Worm (Caenorhabditis elegans) whole organism, young adult: ENCODE measurements around the gene cyp-25A2.

Experiments used
- B0035.1 ChIP-seq: sonication (generic microtip); optimal IDR thresholded peaks from 2 replicates; lab custom pipeline; 2016; ENCODE audit warnings: missing genetic modification characterization, mild to moderate bottlenecking, missing compliant biosample characterization, missing genotype, missing genetic modification reagents
- F23B12.7 ChIP-seq: sonication (generic microtip); optimal IDR thresholded peaks from 2 replicates; lab custom pipeline; 2017; ENCODE audit warnings: missing genetic modification characterization, mild to moderate bottlenecking, missing compliant biosample characterization, antibody characterized with exemption, moderate library complexity; ENCODE audit not compliant: insufficient read depth
- F39B2.1 ChIP-seq: fragments of 200-800 bp; sonication (Bioruptor generic); IDR thresholded peaks from 2 replicates; pipeline ENCODE4 v1.3.6; 2022; ENCODE audit warnings: missing genetic modification reagents, missing genetic modification characterization, missing compliant biosample characterization
- F49E8.2 ChIP-seq: sonication (generic microtip); optimal IDR thresholded peaks from 3 replicates; lab custom pipeline; 2017; ENCODE audit warnings: missing genetic modification characterization, mild to moderate bottlenecking, missing compliant biosample characterization, antibody characterized with exemption, moderate library complexity; ENCODE audit not compliant: insufficient read depth
- T07F8.4 ChIP-seq: sonication (generic microtip); optimal IDR thresholded peaks from 2 replicates; lab custom pipeline; 2016; ENCODE audit warnings: mild to moderate bottlenecking, missing genetic modification characterization, moderate library complexity, missing compliant biosample characterization
- ZK185.1 ChIP-seq: sonication (generic microtip); optimal IDR thresholded peaks from 2 replicates; lab custom pipeline; 2016; ENCODE audit warnings: mild to moderate bottlenecking, missing genetic modification characterization, missing compliant biosample characterization; ENCODE audit not compliant: poor library complexity, severe bottlenecking
- aptf-3 ChIP-seq: fragments of 200-800 bp; sonication (Bioruptor generic); IDR thresholded peaks from 2 replicates; pipeline ENCODE4 v1.3.6; 2022; ENCODE audit warnings: missing genetic modification characterization, missing compliant biosample characterization
- cebp-1 ChIP-seq, 2 experiments: fragments of 200-800 bp in 1 of 2; sonication (Bioruptor generic) in 1 of 2; sonication (generic microtip) in 1 of 2; IDR thresholded peaks in 1 of 2; optimal IDR thresholded peaks in 1 of 2; 2 replicates each; pipeline versions ENCODE4 v1.3.6 to Lab custom; 2017 to 2022; ENCODE audit warnings: missing compliant biosample characterization in 2 of 2, missing genetic modification characterization in 2 of 2, mild to moderate bottlenecking in 1 of 2, missing genetic modification reagents in 1 of 2, moderate library complexity in 1 of 2
- cebp-2 ChIP-seq: fragments of 200-800 bp; sonication (Bioruptor generic); IDR thresholded peaks from 2 replicates; pipeline ENCODE4 v1.3.6; 2022; ENCODE audit warnings: missing genetic modification characterization, missing compliant biosample characterization
- ceh-27 ChIP-seq: fragments of 200-800 bp; sonication (Bioruptor generic); optimal IDR thresholded peaks from 2 replicates; lab custom pipeline; 2018; ENCODE audit warnings: mild to moderate bottlenecking, missing genetic modification characterization, moderate library complexity, missing compliant biosample characterization
- ceh-58 ChIP-seq: fragments of 200-800 bp; sonication (Bioruptor generic); IDR thresholded peaks from 2 replicates; pipeline ENCODE4 v1.3.6; 2022; ENCODE audit warnings: missing genetic modification characterization, missing compliant biosample characterization
- ceh-79 ChIP-seq: sonication (generic microtip); optimal IDR thresholded peaks from 2 replicates; lab custom pipeline; 2017; ENCODE audit warnings: mild to moderate bottlenecking, missing genetic modification characterization, missing compliant biosample characterization
- chd-7 ChIP-seq: sonication (generic microtip); optimal IDR thresholded peaks from 2 replicates; lab custom pipeline; 2016; ENCODE audit warnings: mild to moderate bottlenecking, missing genetic modification characterization, moderate library complexity, missing compliant biosample characterization
- egl-44 ChIP-seq: fragments of 200-800 bp; sonication (Bioruptor generic); IDR thresholded peaks from 2 replicates; pipeline ENCODE4 v1.3.6; 2022; ENCODE audit warnings: missing genetic modification reagents, missing genetic modification characterization, missing compliant biosample characterization
- hmg-1.2 ChIP-seq: fragments of 200-800 bp; sonication (Bioruptor generic); IDR thresholded peaks from 2 replicates; pipeline ENCODE4 v1.3.6; 2022; ENCODE audit warnings: missing genetic modification reagents, missing genetic modification characterization, missing compliant biosample characterization
- lin-40 ChIP-seq: sonication (generic microtip); optimal IDR thresholded peaks from 2 replicates; lab custom pipeline; 2016; ENCODE audit warnings: missing genetic modification characterization, mild to moderate bottlenecking, missing compliant biosample characterization, missing genotype, missing genetic modification reagents
- madf-6 ChIP-seq: fragments of 200-800 bp; sonication (Bioruptor generic); IDR thresholded peaks from 2 replicates; pipeline ENCODE4 v1.3.6; 2022; ENCODE audit warnings: missing genetic modification reagents, missing genetic modification characterization, missing compliant biosample characterization
- mxl-1 ChIP-seq: sonication (generic microtip); optimal IDR thresholded peaks from 2 replicates; lab custom pipeline; 2016; ENCODE audit warnings: missing genetic modification characterization, missing compliant biosample characterization
- nhr-80 ChIP-seq: sonication (generic microtip); optimal IDR thresholded peaks from 2 replicates; lab custom pipeline; 2016; ENCODE audit warnings: missing genetic modification characterization, missing compliant biosample characterization
- snpc-4 ChIP-seq, 5 experiments: fragments of 150-350 bp in 1 of 5; sonication (generic microtip) in 4 of 5; optimal IDR thresholded peaks; 2 replicates each; lab custom pipeline; 2014 to 2018; ENCODE audit warnings: missing genetic modification characterization in 5 of 5, missing biosample characterization in 3 of 5, antibody characterized with exemption in 2 of 5, mild to moderate bottlenecking in 2 of 5, missing compliant biosample characterization in 2 of 5, missing genotype in 2 of 5, moderate library complexity in 2 of 5, missing genetic modification reagents in 1 of 5
- tbx-9 ChIP-seq: sonication (generic microtip); optimal IDR thresholded peaks from 2 replicates; lab custom pipeline; 2016; ENCODE audit warnings: borderline replicate concordance, missing genetic modification characterization, inconsistent platforms, missing compliant biosample characterization
- zfh-2 ChIP-seq: fragments of 200-800 bp; sonication (Bioruptor generic); conservative IDR thresholded peaks from 2 replicates; pipeline ENCODE4 v1.3.6; 2022; ENCODE audit warnings: missing genetic modification reagents, missing genetic modification characterization, missing compliant biosample characterization
- ztf-22 ChIP-seq: fragments of 200-800 bp; sonication (Bioruptor generic); optimal IDR thresholded peaks from 2 replicates; lab custom pipeline; 2018; ENCODE audit warnings: mild to moderate bottlenecking, missing genetic modification characterization, moderate library complexity, missing compliant biosample characterization
- ztf-25 ChIP-seq: fragments of 200-800 bp; sonication (Bioruptor generic); IDR thresholded peaks from 2 replicates; pipeline ENCODE4 v1.3.6; 2022; ENCODE audit warnings: missing genetic modification reagents, missing genetic modification characterization, missing compliant biosample characterization
- ztf-28 ChIP-seq: fragments of 200-800 bp; sonication (Bioruptor generic); IDR thresholded peaks from 2 replicates; pipeline ENCODE4 v1.3.6; 2022; ENCODE audit warnings: missing genetic modification reagents, missing genetic modification characterization, missing compliant biosample characterization

cyp-25A2 gene

ce11 chrIII:3875608-3876007 is 40.6 kb downstream of the cyp-25A2 start (continued):
- TF ChIP-seq hmg-1.2 (GFP tag; lab: Robert Waterston, UW) (no peak), F39B2.1 (GFP tag; lab: Robert Waterston, UW) (no peak), lin-40 (peak; percentile 22), ceh-27 (no peak), egl-44 (GFP tag; lab: Robert Waterston, UW) (0 out of 2 replicates have a peak, but pooled peaks have one; percentile 53), ZK185.1 (tag; lab: Kevin White, UChicago) (peak; percentile 6), tbx-9 (no peak), T07F8.4 (no peak), madf-6 (GFP tag; lab: Robert Waterston, UW) (no peak), F49E8.2 (no peak), ztf-28 (no peak), nhr-80 (peak; percentile 9), chd-7 (tag; lab: Kevin White, UChicago) (peak; percentile 36), B0035.1 (tag; lab: Kevin White, UChicago) (no peak), snpc-4 (GFP tag; optimal IDR thresholded peaks at IDR 0.05; lab: Kevin White, UChicago) (no peak), snpc-4 (tag; optimal IDR thresholded peaks at IDR 0.05; lab: Kevin White, UChicago) (no peak), F23B12.7 (tag; lab: Kevin White, UChicago) (no peak), aptf-3 (GFP tag; lab: Robert Waterston, UW) (no peak)
- TF ChIP-seq, all 124 proteins: peak for 8

ce11 chrIII:3876197-3876897 is 41.3 kb downstream of the cyp-25A2 start:
- TF ChIP-seq ceh-58 (GFP tag; lab: Robert Waterston, UW) = no peak
- peak; percentile 9 for TF ChIP-seq nhr-80
- TF ChIP-seq cebp-2 (GFP tag; lab: Robert Waterston, UW) = 0 out of 2 replicates have a peak, but pooled peaks have one; percentile 34
- TF ChIP-seq ceh-79 = no peak
- TF ChIP-seq T07F8.4 = no peak
- TF ChIP-seq, all 124 proteins: peak for 2

DNA sequence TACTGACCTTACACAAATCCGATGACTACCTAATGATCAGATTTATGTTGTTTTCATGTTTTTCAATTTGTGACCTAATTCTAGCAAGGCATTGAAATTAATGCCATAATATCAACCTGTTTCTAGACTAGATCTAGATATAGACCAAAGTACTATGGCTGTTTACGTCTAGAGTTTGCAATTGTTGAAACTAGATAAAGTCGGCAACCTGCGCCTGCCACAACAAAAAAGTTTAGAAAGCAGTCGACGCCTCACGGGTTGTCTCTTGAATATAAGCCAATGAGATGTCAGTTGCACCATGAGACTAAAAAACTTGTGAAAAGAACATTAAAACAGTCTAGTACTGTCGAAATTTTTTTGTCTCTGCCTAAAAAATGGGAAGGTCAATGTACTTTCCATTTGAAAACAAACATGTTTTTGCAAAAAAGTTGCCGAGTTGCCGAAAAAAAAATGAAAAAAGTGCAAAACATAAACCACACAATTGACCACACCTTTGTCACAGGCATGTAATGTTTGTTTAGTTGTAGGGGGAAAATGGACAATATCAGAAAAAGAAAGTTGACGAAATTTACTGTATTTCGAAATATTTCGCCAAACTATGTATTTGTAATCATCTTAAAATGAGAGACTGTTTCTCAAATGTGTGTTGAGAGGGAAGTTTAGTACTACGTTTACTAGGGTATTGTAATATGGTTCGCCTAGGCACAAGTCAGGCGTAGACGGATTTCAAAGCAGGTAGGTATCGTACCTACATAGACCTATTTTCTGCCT is 44.1 kb downstream of the cyp-25A2 start:
- TF ChIP-seq ztf-22 = no peak
- TF ChIP-seq cebp-1 (GFP tag; IDR thresholded peaks at IDR 0.05; lab: Robert Waterston, UW) = no peak
- TF ChIP-seq cebp-1 (tag; optimal IDR thresholded peaks at IDR 0.05; lab: Kevin White, UChicago) = peak; percentile 75
- no peak for TF ChIP-seq snpc-4 (GFP tag; optimal IDR thresholded peaks at IDR 0.05; lab: Kevin White, UChicago)
- peak in 2 of 4 experiments; percentile 20 to 40 for TF ChIP-seq snpc-4 (tag; optimal IDR thresholded peaks at IDR 0.05; lab: Kevin White, UChicago)

DNA sequence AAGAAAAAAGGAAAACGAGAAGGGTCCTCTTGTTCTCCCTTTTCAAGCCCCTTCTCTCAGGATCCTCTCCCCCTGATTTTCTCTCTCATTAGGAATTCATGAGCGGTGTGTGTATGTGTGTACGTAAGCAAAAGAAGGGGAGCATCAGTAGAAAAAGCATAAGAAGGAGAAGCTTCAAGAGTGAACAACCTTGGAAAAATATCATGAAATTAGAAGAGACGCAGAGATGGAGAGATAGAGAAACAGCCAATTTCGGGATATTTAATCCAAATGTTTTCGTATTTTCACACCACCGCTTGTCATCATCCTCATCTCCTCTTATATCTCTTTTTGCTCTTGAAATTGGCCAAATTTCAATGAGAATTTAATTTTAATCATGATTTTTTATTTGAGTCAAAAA is 48.1 kb downstream of the cyp-25A2 start:
- no peak for TF ChIP-seq zfh-2
- TF ChIP-seq ztf-25 (GFP tag; lab: Robert Waterston, UW) = no peak
- no peak for TF ChIP-seq mxl-1 (tag; lab: Kevin White, UChicago)
- TF ChIP-seq hmg-1.2 (GFP tag; lab: Robert Waterston, UW) = 0 out of 2 replicates have a peak, but pooled peaks have one; percentile 12
